Fruit fly (Drosophila melanogaster): ENCODE results near the gene CG4702.

Gene CG4702

dm6 chr3R:12128151-12128970, at the start of gene CG4702:
Gene CG4702, minus strand, starts transcription at chr3R:12128201.
- no peak for TF ChIP-seq noc (tag; optimal IDR thresholded peaks at IDR 0.05)

dm6 chr3R:12168348-12168747, 40.3 kb upstream of the CG4702 start:
- no peak for TF ChIP-seq noc (tag; optimal IDR thresholded peaks at IDR 0.05)

dm6 chr3R:12166086-12166485, 38.1 kb upstream of the CG4702 start, which contains the start of gene Cpn:
Gene Cpn, minus strand, starts transcription at chr3R:12166186.
- no peak for TF ChIP-seq noc (tag; optimal IDR thresholded peaks at IDR 0.05)

- no peak for TF ChIP-seq noc (tag; optimal IDR thresholded peaks at IDR 0.05)
Observed at dm6 chr3R:12158495-12158894, 30.5 kb upstream of the CG4702 start, which contains the start of gene dpr15. Gene dpr15, minus strand, starts transcription at chr3R:12158595.

- TF ChIP-seq noc (tag; optimal IDR thresholded peaks at IDR 0.05): no peak
Observed at dm6 chr3R:12125431-12126027, 2.5 kb downstream of the CG4702 start.

dm6 chr3R:12124843-12125242, 3.2 kb downstream of the CG4702 start:
- no peak for TF ChIP-seq noc (tag; optimal IDR thresholded peaks at IDR 0.05)

- no peak for TF ChIP-seq noc (tag; optimal IDR thresholded peaks at IDR 0.05)
Observed at dm6 chr3R:12121161-12121560, 6.8 kb downstream of the CG4702 start.

dm6 chr3R:12113700-12114099, 14.3 kb downstream of the CG4702 start:
- TF ChIP-seq noc (tag; optimal IDR thresholded peaks at IDR 0.05): no peak

dm6 chr3R:12094588-12094987, 33.4 kb downstream of the CG4702 start, which contains the start of gene dpr17:
Gene dpr17, plus strand, starts transcription at chr3R:12094876.
- no peak for TF ChIP-seq noc (tag; optimal IDR thresholded peaks at IDR 0.05)

dm6 chr3R:12090549-12090948, 37.5 kb downstream of the CG4702 start, which contains the start of gene ATP8B:
Gene ATP8B, minus strand, starts transcription at chr3R:12090612.
- TF ChIP-seq noc (tag; optimal IDR thresholded peaks at IDR 0.05): no peak

- TF ChIP-seq noc (tag; optimal IDR thresholded peaks at IDR 0.05): peak; percentile 54
Observed at dm6 chr3R:12083537-12083936, 44.5 kb downstream of the CG4702 start.

- TF ChIP-seq noc (tag; optimal IDR thresholded peaks at IDR 0.05): no peak
Observed at dm6 chr3R:12080370-12080968, 47.5 kb downstream of the CG4702 start.

dm6 chr3R:12078961-12079360, 49.0 kb downstream of the CG4702 start:
- TF ChIP-seq noc (tag; optimal IDR thresholded peaks at IDR 0.05): peak; percentile 47

Measured in whole organism, larva.